Worm (Caenorhabditis elegans): ENCODE data around the gene Y39A1A.18.

DNA sequence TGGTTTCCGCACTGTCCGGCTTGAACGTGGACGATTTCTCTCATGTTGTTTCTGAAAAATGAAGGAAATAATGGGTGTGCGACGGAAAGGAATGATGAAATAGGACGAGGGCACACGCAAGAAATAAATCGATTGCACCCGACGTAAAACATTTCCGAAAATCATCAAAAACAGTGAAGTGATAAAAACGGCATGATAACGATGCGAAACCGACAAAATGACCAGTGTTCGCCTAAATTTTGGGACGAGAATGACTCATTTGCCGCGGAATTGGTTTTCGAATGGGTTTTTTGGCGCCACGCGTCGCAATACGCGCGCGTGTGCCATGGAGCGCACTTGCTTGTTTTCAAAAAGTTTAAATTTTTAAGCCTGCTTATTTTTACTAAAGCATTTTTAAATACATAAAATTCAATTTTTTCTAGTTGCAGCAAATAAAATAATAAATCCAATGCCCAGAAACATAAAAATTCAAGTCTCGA lies 48.1 kb upstream of the Y39A1A.18 start, which contains the start of the genes tbb-1 and rib-2:
- TF ChIP-seq ekl-4 (GFP tag; IDR thresholded peaks at IDR 0.05) (peak; percentile 96), ama-1 (optimal IDR thresholded peaks at IDR 0.05) (no peak), ama-1 (GFP tag; optimal IDR thresholded peaks at IDR 0.05) (no peak), dpl-1 (GFP tag; optimal IDR thresholded peaks at IDR 0.05) (peak; percentile 99), somi-1 (GFP tag; optimal IDR thresholded peaks at IDR 0.05) (no peak), pha-4 (tag; optimal IDR thresholded peaks at IDR 0.05) (peak; percentile 41), K12H6.12 (tag; optimal IDR thresholded peaks at IDR 0.05) (peak; percentile 38), unc-62 (GFP tag; optimal IDR thresholded peaks at IDR 0.05) (no peak), aptf-3 (GFP tag; IDR thresholded peaks at IDR 0.05) (peak; percentile 87; the same call in 1 of the 2 replicates), attf-3 (GFP tag; conservative IDR thresholded peaks at IDR 0.05) (peak; percentile 59), T07F8.4 (tag; optimal IDR thresholded peaks at IDR 0.05) (no peak), madf-3 (GFP tag; IDR thresholded peaks at IDR 0.05) (peak; percentile 97), aptf-2 (GFP tag; conservative IDR thresholded peaks at IDR 0.05) (peak; percentile 84), ceh-27 (GFP tag; optimal IDR thresholded peaks at IDR 0.05) (peak; percentile 69), ceh-100 (GFP tag; IDR thresholded peaks at IDR 0.05) (peak; percentile 87)
